Worm (Caenorhabditis elegans) whole organism, young adult: ENCODE results near the gene vps-2.

Experiments used
- B0019.2 ChIP-seq: fragments of 200-800 bp; sonication (Bioruptor generic); conservative IDR thresholded peaks from 2 replicates; pipeline ENCODE4 v1.3.6; 2022; ENCODE audit warnings: missing genetic modification reagents, missing genetic modification characterization, missing compliant biosample characterization
- D2030.7 ChIP-seq: fragments of 200-800 bp; sonication (Bioruptor generic); IDR thresholded peaks from 2 replicates; pipeline ENCODE4 v1.3.6; 2022; ENCODE audit warnings: missing genetic modification reagents, missing genetic modification characterization, missing compliant biosample characterization
- F33H1.4 ChIP-seq: fragments of 200-800 bp; sonication (Bioruptor generic); IDR thresholded peaks from 2 replicates; pipeline ENCODE4 v1.3.6; 2022; ENCODE audit warnings: missing genetic modification reagents, missing genetic modification characterization, missing compliant biosample characterization
- F55B11.4 ChIP-seq: sonication (generic microtip); optimal IDR thresholded peaks from 2 replicates; lab custom pipeline; 2016; ENCODE audit warnings: missing compliant biosample characterization, missing genetic modification characterization, borderline replicate concordance; ENCODE audit not compliant: insufficient read depth
- Y53F4B.3 ChIP-seq: fragments of 200-800 bp; sonication (Bioruptor generic); IDR thresholded peaks from 2 replicates; pipeline ENCODE4 v1.3.6; 2022; ENCODE audit warnings: missing genetic modification reagents, missing genetic modification characterization, missing compliant biosample characterization
- Y67H2A.10 ChIP-seq: fragments of 200-800 bp; sonication (Bioruptor generic); conservative IDR thresholded peaks from 2 replicates; pipeline ENCODE4 v1.3.6; 2022; ENCODE audit warnings: missing genetic modification reagents, missing genetic modification characterization, missing compliant biosample characterization
- Y79H2A.3 ChIP-seq: fragments of 200-800 bp; sonication (Bioruptor generic); conservative IDR thresholded peaks from 2 replicates; pipeline ENCODE4 v1.3.6; 2022; ENCODE audit warnings: missing genetic modification reagents, missing genetic modification characterization, missing compliant biosample characterization
- Y95B8A.8 ChIP-seq: fragments of 200-800 bp; sonication (Bioruptor generic); IDR thresholded peaks from 2 replicates; pipeline ENCODE4 v1.3.6; 2022; ENCODE audit warnings: missing genetic modification reagents, missing genetic modification characterization, missing compliant biosample characterization
- ZK185.1 ChIP-seq: sonication (generic microtip); optimal IDR thresholded peaks from 2 replicates; lab custom pipeline; 2016; ENCODE audit warnings: mild to moderate bottlenecking, missing genetic modification characterization, missing compliant biosample characterization; ENCODE audit not compliant: poor library complexity, severe bottlenecking
- athp-1 ChIP-seq: sonication (generic microtip); optimal IDR thresholded peaks from 2 replicates; lab custom pipeline; 2017; ENCODE audit warnings: mild to moderate bottlenecking, missing genetic modification characterization, missing compliant biosample characterization
- attf-3 ChIP-seq: fragments of 200-800 bp; sonication (Bioruptor generic); conservative IDR thresholded peaks from 2 replicates; pipeline ENCODE4 v1.3.6; 2022; ENCODE audit warnings: missing genetic modification reagents, missing genetic modification characterization, missing compliant biosample characterization
- attf-6 ChIP-seq: fragments of 200-800 bp; sonication (Bioruptor generic); IDR thresholded peaks from 2 replicates; pipeline ENCODE4 v1.3.6; 2022; ENCODE audit warnings: missing genetic modification reagents, missing genetic modification characterization, missing compliant biosample characterization
- bed-1 ChIP-seq: fragments of 200-800 bp; sonication (Bioruptor generic); IDR thresholded peaks from 2 replicates; pipeline ENCODE4 v1.3.6; 2022; ENCODE audit warnings: missing genetic modification reagents, missing genetic modification characterization, missing compliant biosample characterization
- bed-2 ChIP-seq: fragments of 200-800 bp; sonication (Bioruptor generic); IDR thresholded peaks from 2 replicates; pipeline ENCODE4 v1.3.6; 2022; ENCODE audit warnings: missing genetic modification reagents, missing genetic modification characterization, missing compliant biosample characterization
- cebp-1 ChIP-seq, 2 experiments: fragments of 200-800 bp in 1 of 2; sonication (Bioruptor generic) in 1 of 2; sonication (generic microtip) in 1 of 2; IDR thresholded peaks in 1 of 2; optimal IDR thresholded peaks in 1 of 2; 2 replicates each; pipeline versions ENCODE4 v1.3.6 to Lab custom; 2017 to 2022; ENCODE audit warnings: missing compliant biosample characterization in 2 of 2, missing genetic modification characterization in 2 of 2, mild to moderate bottlenecking in 1 of 2, missing genetic modification reagents in 1 of 2, moderate library complexity in 1 of 2
- ceh-40 ChIP-seq: fragments of 200-800 bp; sonication (Bioruptor generic); IDR thresholded peaks from 2 replicates; pipeline ENCODE4 v1.3.6; 2022; ENCODE audit warnings: missing genetic modification characterization, missing compliant biosample characterization
- ceh-58 ChIP-seq: fragments of 200-800 bp; sonication (Bioruptor generic); IDR thresholded peaks from 2 replicates; pipeline ENCODE4 v1.3.6; 2022; ENCODE audit warnings: missing genetic modification characterization, missing compliant biosample characterization
- ceh-91 ChIP-seq: fragments of 200-800 bp; sonication (Bioruptor generic); IDR thresholded peaks from 2 replicates; pipeline ENCODE4 v1.3.6; 2022; ENCODE audit warnings: missing genetic modification reagents, missing genetic modification characterization, missing compliant biosample characterization
- chd-7 ChIP-seq: sonication (generic microtip); optimal IDR thresholded peaks from 2 replicates; lab custom pipeline; 2016; ENCODE audit warnings: mild to moderate bottlenecking, missing genetic modification characterization, moderate library complexity, missing compliant biosample characterization
- dox-1 ChIP-seq: fragments of 200-800 bp; sonication (Bioruptor generic); IDR thresholded peaks from 2 replicates; pipeline ENCODE4 v1.3.6; 2022; ENCODE audit warnings: missing genetic modification reagents, missing genetic modification characterization, missing compliant biosample characterization
- dpff-1 ChIP-seq: sonication (generic microtip); optimal IDR thresholded peaks from 2 replicates; lab custom pipeline; 2017; ENCODE audit warnings: mild to moderate bottlenecking, missing genetic modification characterization, missing compliant biosample characterization
- dpl-1 ChIP-seq: fragments of 150-350 bp; optimal IDR thresholded peaks from 2 replicates; lab custom pipeline; 2014; ENCODE audit warnings: missing biosample characterization, missing genetic modification reagents, missing genetic modification characterization
- egl-18 ChIP-seq: fragments of 200-800 bp; sonication (Bioruptor generic); IDR thresholded peaks from 2 replicates; pipeline ENCODE4 v1.3.6; 2022; ENCODE audit warnings: missing genetic modification reagents, missing genetic modification characterization, missing compliant biosample characterization
- hsf-1 ChIP-seq: fragments of 200-800 bp; sonication (Bioruptor generic); IDR thresholded peaks from 2 replicates; pipeline ENCODE4 v1.3.6; 2022; ENCODE audit warnings: missing genetic modification reagents, missing genetic modification characterization, missing compliant biosample characterization
- lin-26 ChIP-seq: fragments of 200-800 bp; sonication (Bioruptor generic); IDR thresholded peaks from 2 replicates; pipeline ENCODE4 v1.3.6; 2022; ENCODE audit warnings: missing genetic modification reagents, missing genetic modification characterization, missing compliant biosample characterization
- lin-35 ChIP-seq, 3 experiments: fragments of 150-350 bp in 2 of 3; sonication (generic microtip) in 1 of 3; optimal IDR thresholded peaks; 2 replicates each; lab custom pipeline; 2014 to 2018; ENCODE audit warnings: missing biosample characterization in 3 of 3, missing genetic modification characterization in 3 of 3, missing genetic modification reagents in 3 of 3
- lin-40 ChIP-seq: sonication (generic microtip); optimal IDR thresholded peaks from 2 replicates; lab custom pipeline; 2016; ENCODE audit warnings: missing genetic modification characterization, mild to moderate bottlenecking, missing compliant biosample characterization, missing genotype, missing genetic modification reagents
- lin-54 ChIP-seq: fragments of 200-800 bp; sonication (Bioruptor generic); optimal IDR thresholded peaks from 2 replicates; lab custom pipeline; 2018; ENCODE audit warnings: mild to moderate bottlenecking, missing genetic modification characterization, missing compliant biosample characterization
- lir-1 ChIP-seq: fragments of 200-800 bp; sonication (Bioruptor generic); conservative IDR thresholded peaks from 2 replicates; pipeline ENCODE4 v1.3.6; 2022; ENCODE audit warnings: missing genetic modification reagents, missing genetic modification characterization, missing compliant biosample characterization
- lsl-1 ChIP-seq: fragments of 200-800 bp; sonication (Bioruptor generic); optimal IDR thresholded peaks from 2 replicates; lab custom pipeline; 2018; ENCODE audit warnings: mild to moderate bottlenecking, missing genetic modification characterization, moderate library complexity, missing compliant biosample characterization
- madf-3 ChIP-seq: fragments of 200-800 bp; sonication (Bioruptor generic); IDR thresholded peaks from 2 replicates; pipeline ENCODE4 v1.3.6; 2022; ENCODE audit warnings: missing genetic modification reagents, missing genetic modification characterization, missing compliant biosample characterization
- madf-6 ChIP-seq: fragments of 200-800 bp; sonication (Bioruptor generic); IDR thresholded peaks from 2 replicates; pipeline ENCODE4 v1.3.6; 2022; ENCODE audit warnings: missing genetic modification reagents, missing genetic modification characterization, missing compliant biosample characterization
- madf-8 ChIP-seq: fragments of 200-800 bp; sonication (Bioruptor generic); conservative IDR thresholded peaks from 2 replicates; pipeline ENCODE4 v1.3.6; 2022; ENCODE audit warnings: missing genetic modification reagents, missing genetic modification characterization, missing compliant biosample characterization
- nhr-120 ChIP-seq: fragments of 200-800 bp; sonication (Bioruptor generic); IDR thresholded peaks from 2 replicates; pipeline ENCODE4 v1.3.6; 2022; ENCODE audit warnings: missing genetic modification characterization, missing compliant biosample characterization
- pbrm-1 ChIP-seq: fragments of 200-800 bp; sonication (Bioruptor generic); IDR thresholded peaks from 2 replicates; pipeline ENCODE4 v1.3.6; 2022; ENCODE audit warnings: missing genetic modification reagents, missing genetic modification characterization, missing compliant biosample characterization
- rcor-1 ChIP-seq: fragments of 200-800 bp; sonication (Bioruptor generic); IDR thresholded peaks from 2 replicates; pipeline ENCODE4 v1.3.6; 2022; ENCODE audit warnings: missing genetic modification reagents, missing genetic modification characterization, missing compliant biosample characterization
- repo-1 ChIP-seq: sonication (generic microtip); optimal IDR thresholded peaks from 2 replicates; lab custom pipeline; 2017; ENCODE audit warnings: mild to moderate bottlenecking, missing genetic modification characterization, missing compliant biosample characterization
- snpc-1.3 ChIP-seq: sonication (generic microtip); optimal IDR thresholded peaks from 2 replicates; lab custom pipeline; 2017; ENCODE audit warnings: missing genetic modification characterization, mild to moderate bottlenecking, missing compliant biosample characterization, antibody characterized with exemption, moderate library complexity, missing genotype, missing genetic modification reagents; ENCODE audit not compliant: insufficient read depth
- snpc-3.4 ChIP-seq: sonication (generic microtip); optimal IDR thresholded peaks from 2 replicates; lab custom pipeline; 2017; ENCODE audit warnings: missing genetic modification characterization, mild to moderate bottlenecking, missing compliant biosample characterization, antibody characterized with exemption, moderate library complexity, missing genotype, missing genetic modification reagents
- snpc-4 ChIP-seq, 5 experiments: fragments of 150-350 bp in 1 of 5; sonication (generic microtip) in 4 of 5; optimal IDR thresholded peaks; 2 replicates each; lab custom pipeline; 2014 to 2018; ENCODE audit warnings: missing genetic modification characterization in 5 of 5, missing biosample characterization in 3 of 5, antibody characterized with exemption in 2 of 5, mild to moderate bottlenecking in 2 of 5, missing compliant biosample characterization in 2 of 5, missing genotype in 2 of 5, moderate library complexity in 2 of 5, missing genetic modification reagents in 1 of 5
- tlf-1 ChIP-seq: fragments of 200-800 bp; sonication (Bioruptor generic); optimal IDR thresholded peaks from 2 replicates; lab custom pipeline; 2018; ENCODE audit warnings: mild to moderate bottlenecking, missing genetic modification characterization, missing compliant biosample characterization
- unc-130 ChIP-seq: sonication (generic microtip); optimal IDR thresholded peaks from 2 replicates; lab custom pipeline; 2016; ENCODE audit warnings: missing genetic modification reagents, missing genetic modification characterization, missing compliant biosample characterization

The vps-2 gene

DNA sequence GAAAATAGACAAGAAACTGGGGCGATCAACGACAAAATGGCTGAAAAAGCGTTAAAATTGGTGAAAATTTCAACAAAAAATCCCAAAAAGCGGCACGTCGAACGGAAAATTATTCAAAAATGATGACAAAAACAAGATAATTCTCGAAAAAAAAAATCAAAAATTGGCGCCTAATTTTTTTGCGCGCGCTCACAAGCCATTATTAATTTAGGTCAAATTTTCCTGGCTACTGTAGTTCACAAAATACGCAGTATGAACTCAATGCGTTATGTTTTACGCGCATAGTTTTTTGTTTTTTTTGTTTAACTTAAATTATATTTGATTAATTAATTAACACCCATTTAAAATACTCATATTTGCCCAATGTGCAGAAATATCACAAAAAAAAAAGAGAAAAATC, 28.7 kb downstream of the vps-2 start (continued):
- peak; percentile 68 for TF ChIP-seq athp-1 (tag; lab: Kevin White, UChicago)
- TF ChIP-seq snpc-1.3 = peak; percentile 75
- TF ChIP-seq bed-1 (GFP tag; lab: Robert Waterston, UW) = no peak
- peak; percentile 81 for TF ChIP-seq lin-54
- TF ChIP-seq ZK185.1 (tag; lab: Kevin White, UChicago) = no peak
- peak; percentile 78 for TF ChIP-seq rcor-1 (GFP tag; lab: Robert Waterston, UW)
- TF ChIP-seq Y79H2A.3 (GFP tag; lab: Robert Waterston, UW) = peak; percentile 78; the same call in 1 of the 2 replicates
- TF ChIP-seq lsl-1 (GFP tag; lab: Kevin White, UChicago) = peak; percentile 95
- 0 out of 2 replicates have a peak, but pooled peaks have one; percentile 45 for TF ChIP-seq attf-6
- TF ChIP-seq B0019.2 (GFP tag; lab: Robert Waterston, UW) = peak; percentile 85
- TF ChIP-seq repo-1 = no peak
- peak; percentile 59 for TF ChIP-seq attf-3
- TF ChIP-seq F55B11.4 (tag; lab: Kevin White, UChicago) = no peak
- TF ChIP-seq lin-35 (GFP tag; optimal IDR thresholded peaks at IDR 0.05; lab: Kevin White, UChicago) = peak in 2 of 3 experiments; percentile 12 to 66
- peak; percentile 58 for TF ChIP-seq dox-1 (GFP tag; lab: Robert Waterston, UW)
- 0 out of 2 replicates have a peak, but pooled peaks have one; percentile 49 for TF ChIP-seq lir-1 (GFP tag; lab: Robert Waterston, UW)
- TF ChIP-seq unc-130 (GFP tag; lab: Kevin White, UChicago) = peak; percentile 56
- TF ChIP-seq nhr-120 (GFP tag; lab: Robert Waterston, UW) = no peak
- TF ChIP-seq tlf-1 (GFP tag; lab: Kevin White, UChicago) = peak; percentile 77
- peak; percentile 97 for TF ChIP-seq hsf-1 (GFP tag; lab: Robert Waterston, UW)
- no peak for TF ChIP-seq snpc-4 (GFP tag; optimal IDR thresholded peaks at IDR 0.05; lab: Kevin White, UChicago)
- peak in 2 of 4 experiments; percentile 22 to 55 for TF ChIP-seq snpc-4 (tag; optimal IDR thresholded peaks at IDR 0.05; lab: Kevin White, UChicago)
- peak; percentile 91 for TF ChIP-seq Y95B8A.8 (GFP tag; lab: Robert Waterston, UW)
- TF ChIP-seq madf-8 (GFP tag; lab: Robert Waterston, UW) = peak; percentile 94
- peak; percentile 29; the same call in 1 of the 2 replicates for TF ChIP-seq Y53F4B.3 (GFP tag; lab: Robert Waterston, UW)
- TF ChIP-seq Y67H2A.10 = peak; percentile 69
- TF ChIP-seq lin-40 (tag; lab: Kevin White, UChicago) = no peak

DNA sequence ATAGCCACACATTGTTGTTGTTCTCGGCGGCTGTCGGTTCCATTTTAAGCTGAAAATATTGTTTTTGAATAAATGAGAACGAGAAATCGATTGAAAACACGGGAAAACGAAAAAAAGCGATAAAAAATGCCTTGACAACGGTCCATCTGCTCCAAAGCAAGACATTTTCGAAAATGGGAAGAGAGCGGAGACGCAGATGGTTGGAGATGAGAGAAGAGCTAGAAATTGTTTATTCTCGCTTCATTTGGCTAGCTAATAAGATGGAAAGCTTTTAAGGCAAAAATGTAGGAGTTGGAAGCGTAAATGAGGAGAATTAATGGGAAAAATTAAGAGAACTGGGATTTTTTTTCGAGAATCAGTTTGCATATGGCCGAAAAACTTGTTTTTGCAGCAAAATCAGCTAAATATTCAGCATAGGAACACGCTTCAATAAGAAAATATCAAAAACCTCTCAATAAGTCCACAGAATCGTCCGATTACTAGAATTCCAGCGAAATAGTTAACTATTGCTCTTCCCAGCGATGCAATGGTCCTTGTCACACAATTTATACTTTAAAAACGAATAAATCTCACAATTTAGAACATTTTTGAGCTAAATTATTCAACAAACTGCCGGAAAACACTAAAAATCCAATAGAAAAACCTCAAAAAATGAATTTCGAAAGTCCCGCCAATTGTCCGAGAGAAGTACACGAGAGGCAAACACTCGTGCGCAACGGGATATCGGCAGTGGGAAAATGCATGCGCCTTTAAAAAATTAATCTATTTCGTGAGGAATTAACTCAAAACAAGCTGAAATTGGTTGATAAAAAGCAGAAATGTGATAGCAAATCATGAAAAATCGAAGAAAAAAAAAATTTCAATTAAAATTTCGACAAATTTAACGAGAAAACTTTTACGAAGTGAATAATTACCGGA, 29.5 kb downstream of the vps-2 start, which contains the start of gene pisy-1:
TSS of gene pisy-1 (minus strand) at position 51 of the 918 bp plus-strand sequence.
- TF ChIP-seq ceh-40 (GFP tag; lab: Robert Waterston, UW) (0 out of 2 replicates have a peak, but pooled peaks have one; percentile 16), lin-54 (peak; percentile 70), dpff-1 (tag; lab: Kevin White, UChicago) (no peak), bed-2 (no peak), F33H1.4 (GFP tag; lab: Robert Waterston, UW) (peak; percentile 55), Y53F4B.3 (GFP tag; lab: Robert Waterston, UW) (no peak), lin-26 (GFP tag; lab: Robert Waterston, UW) (0 out of 2 replicates have a peak, but pooled peaks have one; percentile 44), athp-1 (tag; lab: Kevin White, UChicago) (peak; percentile 18), cebp-1 (GFP tag; IDR thresholded peaks at IDR 0.05; lab: Robert Waterston, UW) (no peak), cebp-1 (tag; optimal IDR thresholded peaks at IDR 0.05; lab: Kevin White, UChicago) (peak; percentile 51), pbrm-1 (GFP tag; lab: Robert Waterston, UW) (peak; percentile 16; the same call in 1 of the 2 replicates), madf-3 (GFP tag; lab: Robert Waterston, UW) (peak; percentile 61), ceh-58 (GFP tag; lab: Robert Waterston, UW) (0 out of 2 replicates have a peak, but pooled peaks have one; percentile 6), lin-35 (GFP tag; optimal IDR thresholded peaks at IDR 0.05; lab: Kevin White, UChicago) (peak in 1 of 3 experiments; percentile 56), egl-18 (GFP tag; lab: Robert Waterston, UW) (0 out of 2 replicates have a peak, but pooled peaks have one; percentile 44), lsl-1 (GFP tag; lab: Kevin White, UChicago) (peak; percentile 14), D2030.7 (GFP tag; lab: Robert Waterston, UW) (peak; percentile 31), dpl-1 (GFP tag; lab: Kevin White, UChicago) (peak; percentile 53), chd-7 (tag; lab: Kevin White, UChicago) (no peak), ceh-91 (GFP tag; lab: Robert Waterston, UW) (no peak), snpc-3.4 (tag; lab: Kevin White, UChicago) (no peak), madf-6 (GFP tag; lab: Robert Waterston, UW) (peak; percentile 28)
